Worm (Caenorhabditis elegans): Measurements from ENCODE around the gene srw-103.

ce11 chrV:1721966-1722365 is 5.0 kb downstream of the srw-103 start, which contains the start of gene srw-101:
- TF ChIP-seq ceh-20 (GFP tag; IDR thresholded peaks at IDR 0.05), result no peak
- no peak for TF ChIP-seq fkh-10 (GFP tag; optimal IDR thresholded peaks at IDR 0.05)
- TF ChIP-seq F49E8.2 (tag; optimal IDR thresholded peaks at IDR 0.05; ENCODE audit: borderline replicate concordance), result no peak
- TF ChIP-seq ceh-82 (tag; optimal IDR thresholded peaks at IDR 0.05), result no peak
- TF ChIP-seq R02D3.7 (tag; optimal IDR thresholded peaks at IDR 0.05), result no peak
- no peak for TF ChIP-seq egl-27 (tag; optimal IDR thresholded peaks at IDR 0.05)
